Fruit fly (Drosophila melanogaster): ENCODE data around the gene CG14277.

- TF ChIP-seq CG13204 (GFP tag; optimal IDR thresholded peaks at IDR 0.05) (no peak), CG4496 (GFP tag; IDR thresholded peaks at IDR 0.05) (no peak), fd96Ca (GFP tag; IDR thresholded peaks at IDR 0.05) (no peak), EcR (GFP tag; optimal IDR thresholded peaks at IDR 0.05) (no peak), CG8159 (tag; optimal IDR thresholded peaks at IDR 0.05) (no peak), Ets98B (GFP tag; IDR thresholded peaks at IDR 0.05) (no peak), CG14655 (GFP tag; optimal IDR thresholded peaks at IDR 0.05) (no peak), CG12605 (GFP tag; IDR thresholded peaks at IDR 0.05) (no peak), CG9948 (tag; optimal IDR thresholded peaks at IDR 0.05) (no peak), CG15710 (tag; optimal IDR thresholded peaks at IDR 0.05) (no peak), rn (GFP tag; IDR thresholded peaks at IDR 0.05) (no peak), CG34367 (tag; optimal IDR thresholded peaks at IDR 0.05) (no peak)
Observed at dm6 chr2L:8255406-8255805, 13.1 kb downstream of the CG14277 start.
